Worm (Caenorhabditis elegans) whole organism, L2 larva: Measurements from ENCODE around the gene taf-11.1.

ENCODE experiments used
- C34F6.9 ChIP-seq: fragments of 150-350 bp; optimal IDR thresholded peaks from 2 replicates; lab custom pipeline; 2014; ENCODE audit warnings: missing biosample characterization, missing genetic modification characterization
- F13H6.1 ChIP-seq: sonication (generic microtip); optimal IDR thresholded peaks from 2 replicates; lab custom pipeline; 2016; ENCODE audit warnings: missing genetic modification characterization, missing compliant biosample characterization
- R02D3.7 ChIP-seq: fragments of 150-350 bp; optimal IDR thresholded peaks from 2 replicates; lab custom pipeline; 2014; ENCODE audit warnings: missing biosample characterization, missing genetic modification characterization
- Y55F3AM.14 ChIP-seq: fragments of 200-800 bp; sonication (Bioruptor generic); optimal IDR thresholded peaks from 2 replicates; lab custom pipeline; 2018; ENCODE audit warnings: mild to moderate bottlenecking, missing genetic modification characterization, missing compliant biosample characterization
- ZK546.5 ChIP-seq: sonication (generic microtip); optimal IDR thresholded peaks from 2 replicates; lab custom pipeline; 2017; ENCODE audit warnings: missing biosample characterization, missing genetic modification characterization
- alr-1 ChIP-seq: fragments of 150-350 bp; optimal IDR thresholded peaks from 2 replicates; lab custom pipeline; 2014; ENCODE audit warnings: missing biosample characterization, missing genetic modification characterization
- aly-2 ChIP-seq: fragments of 150-350 bp; optimal IDR thresholded peaks from 2 replicates; lab custom pipeline; 2014; ENCODE audit warnings: missing biosample characterization, missing genetic modification characterization
- blmp-1 ChIP-seq: sonication (generic microtip); optimal IDR thresholded peaks from 2 replicates; lab custom pipeline; 2017; ENCODE audit warnings: missing genetic modification characterization, mild to moderate bottlenecking, missing compliant biosample characterization, antibody characterized with exemption, moderate library complexity; ENCODE audit not compliant: insufficient read depth
- ceh-16 ChIP-seq: fragments of 150-350 bp; optimal IDR thresholded peaks from 2 replicates; lab custom pipeline; 2014; ENCODE audit warnings: missing biosample characterization, missing genetic modification characterization
- ceh-82 ChIP-seq: fragments of 150-350 bp; optimal IDR thresholded peaks from 2 replicates; lab custom pipeline; 2014; ENCODE audit warnings: missing biosample characterization, missing genetic modification characterization
- crh-2 ChIP-seq: sonication (generic microtip); optimal IDR thresholded peaks from 2 replicates; lab custom pipeline; 2017; ENCODE audit warnings: missing biosample characterization, missing genetic modification characterization
- dmd-4 ChIP-seq: sonication (generic microtip); optimal IDR thresholded peaks from 2 replicates; lab custom pipeline; 2017; ENCODE audit warnings: missing biosample characterization, missing genetic modification characterization
- egl-27 ChIP-seq: sonication (generic microtip); optimal IDR thresholded peaks from 3 replicates; lab custom pipeline; 2017; ENCODE audit warnings: missing biosample characterization, missing genetic modification reagents, missing genetic modification characterization
- elt-1 ChIP-seq: fragments of 150-350 bp; optimal IDR thresholded peaks from 2 replicates; lab custom pipeline; 2014; ENCODE audit warnings: missing biosample characterization, missing genetic modification characterization
- elt-3 ChIP-seq: sonication (generic microtip); optimal IDR thresholded peaks from 2 replicates; lab custom pipeline; 2017; ENCODE audit warnings: missing biosample characterization, missing genetic modification characterization
- fos-1 ChIP-seq: fragments of 150-350 bp; optimal IDR thresholded peaks from 2 replicates; lab custom pipeline; 2014; ENCODE audit warnings: missing biosample characterization, missing genetic modification characterization
- lin-11 ChIP-seq: fragments of 150-350 bp; sonication (generic microtip); optimal IDR thresholded peaks from 2 replicates; lab custom pipeline; 2014; ENCODE audit warnings: missing biosample characterization, missing genetic modification characterization, inconsistent platforms, mixed read lengths
- lin-13 ChIP-seq: fragments of 150-350 bp; optimal IDR thresholded peaks from 2 replicates; lab custom pipeline; 2014; ENCODE audit warnings: missing biosample characterization, missing genetic modification reagents, missing genetic modification characterization
- lin-39 ChIP-seq: fragments of 150-350 bp; optimal IDR thresholded peaks from 2 replicates; lab custom pipeline; 2014; ENCODE audit warnings: missing biosample characterization, missing genetic modification reagents, missing genetic modification characterization
- lsy-2 ChIP-seq, 2 experiments: fragments of 150-350 bp in 1 of 2; sonication (generic microtip) in 1 of 2; optimal IDR thresholded peaks; 2 replicates each; lab custom pipeline; 2014 to 2017; ENCODE audit warnings: missing biosample characterization in 2 of 2, missing genetic modification characterization in 2 of 2
- mab-5 ChIP-seq: fragments of 150-350 bp; optimal IDR thresholded peaks from 2 replicates; lab custom pipeline; 2014; ENCODE audit warnings: missing biosample characterization, missing genetic modification characterization
- mbf-1 ChIP-seq: sonication (generic microtip); optimal IDR thresholded peaks from 2 replicates; lab custom pipeline; 2017; ENCODE audit warnings: missing biosample characterization, missing genetic modification characterization
- mdl-1 ChIP-seq, 2 experiments: fragments of 150-350 bp in 1 of 2; sonication (generic microtip) in 1 of 2; optimal IDR thresholded peaks; 2 replicates each; lab custom pipeline; 2017; ENCODE audit warnings: missing biosample characterization in 2 of 2, missing genetic modification characterization in 2 of 2
- nhr-11 ChIP-seq: fragments of 150-350 bp; optimal IDR thresholded peaks from 2 replicates; lab custom pipeline; 2014; ENCODE audit warnings: missing biosample characterization, missing genetic modification characterization
- nhr-12 ChIP-seq: fragments of 150-350 bp; optimal IDR thresholded peaks from 2 replicates; lab custom pipeline; 2014; ENCODE audit warnings: missing biosample characterization, missing genetic modification characterization
- nhr-129 ChIP-seq: fragments of 150-350 bp; optimal IDR thresholded peaks from 2 replicates; lab custom pipeline; 2014; ENCODE audit warnings: missing biosample characterization, missing genetic modification characterization
- nhr-21 ChIP-seq: fragments of 150-350 bp; optimal IDR thresholded peaks from 2 replicates; lab custom pipeline; 2014; ENCODE audit warnings: missing biosample characterization, missing genetic modification characterization
- nhr-23 ChIP-seq: fragments of 150-350 bp; optimal IDR thresholded peaks from 2 replicates; lab custom pipeline; 2014; ENCODE audit warnings: missing biosample characterization, missing genetic modification reagents, missing genetic modification characterization
- nhr-25 ChIP-seq: fragments of 150-350 bp; sonication (generic microtip); optimal IDR thresholded peaks from 3 replicates; lab custom pipeline; 2014; ENCODE audit warnings: missing biosample characterization, missing genetic modification characterization
- nhr-6 ChIP-seq: fragments of 150-350 bp; optimal IDR thresholded peaks from 2 replicates; lab custom pipeline; 2014; ENCODE audit warnings: missing biosample characterization, missing genetic modification characterization
- nhr-77 ChIP-seq: fragments of 150-350 bp; optimal IDR thresholded peaks from 2 replicates; lab custom pipeline; 2014; ENCODE audit warnings: missing biosample characterization, missing genetic modification characterization
- peb-1 ChIP-seq: fragments of 150-350 bp; optimal IDR thresholded peaks from 2 replicates; lab custom pipeline; 2014; ENCODE audit warnings: missing biosample characterization, missing genetic modification characterization
- sem-4 ChIP-seq: fragments of 150-350 bp; optimal IDR thresholded peaks from 2 replicates; lab custom pipeline; 2014; ENCODE audit warnings: missing biosample characterization, missing genetic modification reagents, missing genetic modification characterization
- skn-1 ChIP-seq: sonication (generic microtip); optimal IDR thresholded peaks from 2 replicates; lab custom pipeline; 2017; ENCODE audit warnings: missing biosample characterization, missing genetic modification characterization
- sma-3 ChIP-seq: sonication (generic microtip); optimal IDR thresholded peaks from 2 replicates; lab custom pipeline; 2016; ENCODE audit warnings: missing genetic modification reagents, missing genetic modification characterization, missing compliant biosample characterization
- sma-9 ChIP-seq, 2 experiments: fragments of 150-350 bp in 1 of 2; sonication (generic microtip) in 1 of 2; optimal IDR thresholded peaks; 2 replicates each; lab custom pipeline; 2014 to 2016; ENCODE audit warnings: missing genetic modification characterization in 2 of 2, mild to moderate bottlenecking in 1 of 2, missing biosample characterization in 1 of 2, missing compliant biosample characterization in 1 of 2, missing genetic modification reagents in 1 of 2, moderate library complexity in 1 of 2
- snpc-4 ChIP-seq: fragments of 150-350 bp; optimal IDR thresholded peaks from 2 replicates; lab custom pipeline; 2014; ENCODE audit warnings: missing biosample characterization, missing genetic modification characterization
- unc-39 ChIP-seq: fragments of 150-350 bp; optimal IDR thresholded peaks from 2 replicates; lab custom pipeline; 2014; ENCODE audit warnings: missing biosample characterization, missing genetic modification characterization
- unc-55 ChIP-seq: fragments of 150-350 bp; sonication (generic microtip); optimal IDR thresholded peaks from 3 replicates; lab custom pipeline; 2014; ENCODE audit warnings: missing biosample characterization, missing genetic modification reagents, missing genetic modification characterization
- unc-62 ChIP-seq: fragments of 150-350 bp; optimal IDR thresholded peaks from 2 replicates; lab custom pipeline; 2014; ENCODE audit warnings: missing biosample characterization, missing genetic modification reagents, missing genetic modification characterization
- zag-1 ChIP-seq: fragments of 150-350 bp; optimal IDR thresholded peaks from 2 replicates; lab custom pipeline; 2014; ENCODE audit warnings: missing biosample characterization, missing genetic modification characterization
- ztf-1 ChIP-seq: fragments of 200-800 bp; sonication (Bioruptor generic); conservative IDR thresholded peaks from 2 replicates; pipeline ENCODE4 v1.3.6; 2022; ENCODE audit warnings: missing genetic modification characterization, missing compliant biosample characterization
- ztf-11 ChIP-seq: sonication (generic microtip); optimal IDR thresholded peaks from 2 replicates; lab custom pipeline; 2017; ENCODE audit warnings: missing biosample characterization, missing genetic modification characterization
- ztf-4 ChIP-seq: fragments of 150-350 bp; optimal IDR thresholded peaks from 2 replicates; lab custom pipeline; 2014; ENCODE audit warnings: missing biosample characterization, missing genetic modification characterization

The taf-11.1 gene

ce11 chrX:4209131-4209530 lies 45.8 kb upstream of the taf-11.1 start (continued):
- TF ChIP-seq mab-5 (tag; lab: Kevin White, UChicago), result peak; percentile 98
- TF ChIP-seq unc-62 (GFP tag; lab: Kevin White, UChicago), result peak; percentile 81
- TF ChIP-seq nhr-11, result peak; percentile 87
- peak; percentile 98 for TF ChIP-seq nhr-6 (tag; lab: Kevin White, UChicago)
- TF ChIP-seq R02D3.7 (tag; lab: Kevin White, UChicago), result peak; percentile 74
- TF ChIP-seq nhr-12 (tag; lab: Kevin White, UChicago), result peak; percentile 75
- peak; percentile 99 for TF ChIP-seq sma-9 (GFP tag; optimal IDR thresholded peaks at IDR 0.05; lab: Kevin White, UChicago)
- no peak for TF ChIP-seq sma-9 (tag; optimal IDR thresholded peaks at IDR 0.05; lab: Kevin White, UChicago)
- TF ChIP-seq mbf-1 (tag; lab: Kevin White, UChicago), result peak; percentile 73
- TF ChIP-seq nhr-25, result peak; percentile 98
- TF ChIP-seq lsy-2 (tag; optimal IDR thresholded peaks at IDR 0.05; lab: Kevin White, UChicago), result peak; percentile 97

- TF ChIP-seq mab-5 (tag; lab: Kevin White, UChicago) (no peak), snpc-4 (tag; lab: Kevin White, UChicago) (no peak), nhr-23 (no peak), ztf-1 (no peak), lin-11 (tag; lab: Kevin White, UChicago) (no peak), nhr-6 (tag; lab: Kevin White, UChicago) (no peak), nhr-129 (tag; lab: Kevin White, UChicago) (no peak), nhr-11 (no peak), elt-3 (tag; lab: Kevin White, UChicago) (no peak), ztf-11 (tag; lab: Kevin White, UChicago) (no peak), F13H6.1 (tag; lab: Kevin White, UChicago) (peak; percentile 21), ceh-82 (tag; lab: Kevin White, UChicago) (no peak), aly-2 (no peak), sem-4 (tag; lab: Kevin White, UChicago) (no peak), zag-1 (tag; lab: Kevin White, UChicago) (no peak), lin-13 (GFP tag; lab: Kevin White, UChicago) (no peak), ZK546.5 (tag; lab: Kevin White, UChicago) (no peak), unc-62 (GFP tag; lab: Kevin White, UChicago) (no peak), sma-3 (GFP tag; lab: Kevin White, UChicago) (no peak), nhr-12 (tag; lab: Kevin White, UChicago) (no peak), mdl-1 (tag; optimal IDR thresholded peaks at IDR 0.05; lab: Kevin White, UChicago) (no peak), blmp-1 (no peak), ztf-4 (tag; lab: Kevin White, UChicago) (no peak), elt-1 (no peak), skn-1 (tag; lab: Kevin White, UChicago) (no peak), peb-1 (no peak), unc-55 (GFP tag; lab: Kevin White, UChicago) (peak; percentile 51), dmd-4 (tag; lab: Kevin White, UChicago) (no peak), nhr-21 (tag; lab: Kevin White, UChicago) (no peak), sma-9 (GFP tag; optimal IDR thresholded peaks at IDR 0.05; lab: Kevin White, UChicago) (peak; percentile 44), sma-9 (tag; optimal IDR thresholded peaks at IDR 0.05; lab: Kevin White, UChicago) (no peak), alr-1 (tag; lab: Kevin White, UChicago) (no peak), unc-39 (tag; lab: Kevin White, UChicago) (no peak), lsy-2 (tag; optimal IDR thresholded peaks at IDR 0.05; lab: Kevin White, UChicago) (peak in 1 of 2 experiments; percentile 4), nhr-25 (no peak), nhr-77 (tag; lab: Kevin White, UChicago) (no peak), fos-1 (tag; lab: Kevin White, UChicago) (no peak), Y55F3AM.14 (GFP tag; lab: Kevin White, UChicago) (no peak), R02D3.7 (tag; lab: Kevin White, UChicago) (no peak), ceh-16 (no peak), lin-39 (no peak), crh-2 (tag; lab: Kevin White, UChicago) (no peak), C34F6.9 (tag; lab: Kevin White, UChicago) (peak; percentile 36), egl-27 (tag; lab: Kevin White, UChicago) (no peak)
Measured at ce11 chrX:4214643-4215042, 40.3 kb upstream of the taf-11.1 start.
